Fruit fly (Drosophila melanogaster): Measurements from ENCODE around the gene unc79.

dm6 chr3R:19245399-19245798, 531 bp downstream of the unc79 start:
- TF ChIP-seq Snoo (tag; optimal IDR thresholded peaks at IDR 0.05) (no peak), CG15710 (tag; optimal IDR thresholded peaks at IDR 0.05) (no peak)
